Worm (Caenorhabditis elegans) whole organism, L4 larva: Measurements from ENCODE around the gene T14E8.2.

Experiments used
- T26A8.4 ChIP-seq: fragments of 200-800 bp; sonication (Bioruptor generic); IDR thresholded peaks from 2 replicates; pipeline ENCODE4 v1.3.6; 2022; ENCODE audit warnings: missing genetic modification characterization, missing compliant biosample characterization
- aha-1 ChIP-seq: fragments of 150-350 bp; peaks from one replicate; lab custom pipeline; 2014; ENCODE audit warnings: missing biosample characterization, missing genetic modification characterization
- arid-1 ChIP-seq: fragments of 200-800 bp; sonication (Bioruptor generic); conservative IDR thresholded peaks from 2 replicates; pipeline ENCODE4 v1.3.6; 2022; ENCODE audit warnings: missing genetic modification reagents, missing genetic modification characterization, missing compliant biosample characterization
- ceh-28 ChIP-seq: fragments of 150-350 bp; optimal IDR thresholded peaks from 2 replicates; lab custom pipeline; 2014; ENCODE audit warnings: missing biosample characterization, missing genetic modification reagents, missing genetic modification characterization
- ceh-44 ChIP-seq: fragments of 200-800 bp; sonication (Bioruptor generic); IDR thresholded peaks from 2 replicates; pipeline ENCODE4 v1.3.6; 2022; ENCODE audit warnings: missing genetic modification reagents, missing genetic modification characterization, missing compliant biosample characterization
- cey-2 ChIP-seq: sonication (generic microtip); optimal IDR thresholded peaks from 3 replicates; lab custom pipeline; 2017; ENCODE audit warnings: missing genetic modification characterization, mild to moderate bottlenecking, missing compliant biosample characterization, antibody characterized with exemption, borderline replicate concordance; ENCODE audit not compliant: insufficient read depth
- daf-12 ChIP-seq: fragments of 150-350 bp; optimal IDR thresholded peaks from 2 replicates; lab custom pipeline; 2014; ENCODE audit warnings: missing biosample characterization, missing genetic modification reagents, missing genetic modification characterization
- daf-16 ChIP-seq, 3 experiments: sonication (generic microtip); optimal IDR thresholded peaks; 2 replicates each; lab custom pipeline; 2016 to 2017; ENCODE audit warnings: missing genetic modification characterization in 3 of 3, missing genetic modification reagents in 3 of 3, mild to moderate bottlenecking in 2 of 3, missing compliant biosample characterization in 2 of 3, missing biosample characterization in 1 of 3, moderate library complexity in 1 of 3
- daf-8 ChIP-seq: fragments of 200-800 bp; sonication (Bioruptor generic); IDR thresholded peaks from 2 replicates; pipeline ENCODE4 v1.3.6; 2022; ENCODE audit warnings: missing genetic modification characterization, missing compliant biosample characterization
- dmd-6 ChIP-seq: fragments of 200-800 bp; sonication (Bioruptor generic); IDR thresholded peaks from 2 replicates; pipeline ENCODE4 v1.3.6; 2022; ENCODE audit warnings: missing genetic modification reagents, missing genetic modification characterization, missing compliant biosample characterization
- dmd-8 ChIP-seq: fragments of 200-800 bp; sonication (Bioruptor generic); IDR thresholded peaks from 2 replicates; pipeline ENCODE4 v1.3.6; 2022; ENCODE audit warnings: missing genetic modification characterization, missing compliant biosample characterization
- dmd-9 ChIP-seq: fragments of 200-800 bp; sonication (Bioruptor generic); IDR thresholded peaks from 2 replicates; pipeline ENCODE4 v1.3.6; 2022; ENCODE audit warnings: missing genetic modification reagents, missing genetic modification characterization, missing compliant biosample characterization
- dpl-1 ChIP-seq: fragments of 150-350 bp; optimal IDR thresholded peaks from 2 replicates; lab custom pipeline; 2014; ENCODE audit warnings: missing biosample characterization, missing genetic modification reagents, missing genetic modification characterization
- dve-1 ChIP-seq: sonication (generic microtip); optimal IDR thresholded peaks from 2 replicates; lab custom pipeline; 2017; ENCODE audit warnings: antibody characterized with exemption, mild to moderate bottlenecking, missing genetic modification characterization, missing compliant biosample characterization; ENCODE audit not compliant: insufficient read depth
- hif-1 ChIP-seq, 2 experiments: sonication (generic microtip); optimal IDR thresholded peaks; 2 replicates each; lab custom pipeline; 2016 to 2017; ENCODE audit warnings: missing compliant biosample characterization in 2 of 2, missing genetic modification characterization in 2 of 2, missing genetic modification reagents in 2 of 2, missing genotype in 2 of 2, mild to moderate bottlenecking in 1 of 2
- hlh-11 ChIP-seq: fragments of 200-800 bp; sonication (Bioruptor generic); optimal IDR thresholded peaks from 2 replicates; lab custom pipeline; 2018; ENCODE audit warnings: mild to moderate bottlenecking, missing genetic modification characterization, missing compliant biosample characterization
- hlh-30 ChIP-seq: sonication (generic microtip); optimal IDR thresholded peaks from 2 replicates; lab custom pipeline; 2017; ENCODE audit warnings: antibody characterized with exemption, mild to moderate bottlenecking, missing genetic modification characterization, missing compliant biosample characterization; ENCODE audit not compliant: insufficient read depth
- hmg-1.1 ChIP-seq: fragments of 200-800 bp; sonication (Bioruptor generic); IDR thresholded peaks from 2 replicates; pipeline ENCODE4 v1.3.6; 2022; ENCODE audit warnings: missing genetic modification reagents, missing genetic modification characterization, missing compliant biosample characterization
- jun-1 ChIP-seq: fragments of 150-350 bp; optimal IDR thresholded peaks from 2 replicates; lab custom pipeline; 2014; ENCODE audit warnings: missing biosample characterization, missing genetic modification reagents, missing genetic modification characterization
- lin-13 ChIP-seq: fragments of 150-350 bp; optimal IDR thresholded peaks from 2 replicates; lab custom pipeline; 2014; ENCODE audit warnings: missing biosample characterization, missing genetic modification reagents, missing genetic modification characterization
- lir-3 ChIP-seq: sonication (generic microtip); optimal IDR thresholded peaks from 2 replicates; lab custom pipeline; 2016; ENCODE audit warnings: mild to moderate bottlenecking, missing genetic modification characterization, missing compliant biosample characterization
- mep-1 ChIP-seq: fragments of 150-350 bp; sonication (generic microtip); optimal IDR thresholded peaks from 3 replicates; lab custom pipeline; 2014; ENCODE audit warnings: missing biosample characterization, missing genetic modification characterization
- mes-2 ChIP-seq: sonication (generic microtip); optimal IDR thresholded peaks from 2 replicates; lab custom pipeline; 2016; ENCODE audit warnings: missing genotype, mild to moderate bottlenecking, missing genetic modification characterization, missing compliant biosample characterization; ENCODE audit not compliant: poor library complexity, severe bottlenecking
- mxl-3 ChIP-seq: fragments of 200-800 bp; sonication (Bioruptor generic); optimal IDR thresholded peaks from 2 replicates; lab custom pipeline; 2018; ENCODE audit warnings: mild to moderate bottlenecking, missing genetic modification characterization, missing compliant biosample characterization
- nhr-11 ChIP-seq: fragments of 150-350 bp; optimal IDR thresholded peaks from 2 replicates; lab custom pipeline; 2014; ENCODE audit warnings: missing biosample characterization, missing genetic modification characterization
- nhr-111 ChIP-seq: fragments of 200-800 bp; sonication (Bioruptor generic); optimal IDR thresholded peaks from 2 replicates; lab custom pipeline; 2018; ENCODE audit warnings: mild to moderate bottlenecking, missing genetic modification characterization, missing compliant biosample characterization
- nhr-237 ChIP-seq: sonication (generic microtip); optimal IDR thresholded peaks from 2 replicates; lab custom pipeline; 2017; ENCODE audit warnings: missing biosample characterization, missing genetic modification characterization
- nhr-28 ChIP-seq: fragments of 150-350 bp; optimal IDR thresholded peaks from 2 replicates; lab custom pipeline; 2014; ENCODE audit warnings: missing biosample characterization, missing genetic modification characterization
- nhr-77 ChIP-seq: fragments of 150-350 bp; optimal IDR thresholded peaks from 2 replicates; lab custom pipeline; 2014; ENCODE audit warnings: missing biosample characterization, missing genetic modification characterization
- pqm-1 ChIP-seq: sonication (generic microtip); optimal IDR thresholded peaks from 2 replicates; lab custom pipeline; 2017; ENCODE audit warnings: missing biosample characterization, missing genetic modification characterization
- snpc-4 ChIP-seq: fragments of 150-350 bp; optimal IDR thresholded peaks from 2 replicates; lab custom pipeline; 2014; ENCODE audit warnings: missing biosample characterization, missing genetic modification characterization
- spr-1 ChIP-seq: sonication (generic microtip); optimal IDR thresholded peaks from 2 replicates; lab custom pipeline; 2016; ENCODE audit warnings: mild to moderate bottlenecking, missing genetic modification characterization, missing compliant biosample characterization
- spr-3 ChIP-seq: fragments of 200-800 bp; sonication (Bioruptor generic); optimal IDR thresholded peaks from 2 replicates; lab custom pipeline; 2018; ENCODE audit warnings: mild to moderate bottlenecking, missing genetic modification characterization, missing compliant biosample characterization
- unc-130 ChIP-seq: sonication (generic microtip); optimal IDR thresholded peaks from 2 replicates; lab custom pipeline; 2016; ENCODE audit warnings: missing genetic modification reagents, missing genetic modification characterization, missing compliant biosample characterization
- unc-62 ChIP-seq, 3 experiments: fragments of 150-350 bp in 1 of 3; sonication (generic microtip); optimal IDR thresholded peaks in 2 of 3; peaks in 1 of 3; 1 replicate in 1 of 3; 2 replicates in 2 of 3; lab custom pipeline; 2014 to 2017; ENCODE audit warnings: missing biosample characterization in 3 of 3, missing genetic modification characterization in 3 of 3, missing genetic modification reagents in 3 of 3, missing genotype in 1 of 3
- ztf-7 ChIP-seq: fragments of 150-350 bp; optimal IDR thresholded peaks from 2 replicates; lab custom pipeline; 2014; ENCODE audit warnings: missing biosample characterization, missing genetic modification characterization

T14E8.2 gene

ce11 chrX:6536701-6537279, 6.0 kb upstream of the T14E8.2 start, which contains the start of gene ilys-5 (continued):
- TF ChIP-seq daf-8 (GFP tag; lab: Robert Waterston, UW): no peak
- TF ChIP-seq daf-12: no peak
- TF ChIP-seq hlh-11 (tag; lab: Kevin White, UChicago): peak; percentile 85

ce11 chrX:6538068-6538467, 4.7 kb upstream of the T14E8.2 start:
- no peak for TF ChIP-seq hlh-30 (tag; lab: Kevin White, UChicago)
- TF ChIP-seq pqm-1 (tag; lab: Kevin White, UChicago): peak; percentile 36
- no peak for TF ChIP-seq dmd-8 (GFP tag; lab: Robert Waterston, UW)
- TF ChIP-seq dve-1: peak; percentile 64
- TF ChIP-seq mxl-3 (GFP tag; lab: Kevin White, UChicago): peak; percentile 33
- TF ChIP-seq jun-1 (tag; lab: Kevin White, UChicago): no peak
- peak; percentile 19 for TF ChIP-seq nhr-28 (tag; lab: Kevin White, UChicago)
- no peak for TF ChIP-seq lin-13
- TF ChIP-seq unc-130: no peak
- TF ChIP-seq aha-1 (tag; lab: Kevin White, UChicago): no peak
- peak; percentile 75 for TF ChIP-seq dmd-6 (GFP tag; lab: Robert Waterston, UW)
- TF ChIP-seq daf-16 (GFP tag; optimal IDR thresholded peaks at IDR 0.05; lab: Kevin White, UChicago): no peak
- TF ChIP-seq daf-16 (tag; optimal IDR thresholded peaks at IDR 0.05; lab: Kevin White, UChicago): peak; percentile 59
- no peak for TF ChIP-seq T26A8.4 (GFP tag; lab: Robert Waterston, UW)
- TF ChIP-seq hlh-11 (tag; lab: Kevin White, UChicago): peak; percentile 68
- TF ChIP-seq hif-1 (tag; optimal IDR thresholded peaks at IDR 0.05; lab: Kevin White, UChicago): no peak

- no peak for TF ChIP-seq pqm-1 (tag; lab: Kevin White, UChicago)
- TF ChIP-seq ceh-44 (GFP tag; lab: Robert Waterston, UW): no peak
- TF ChIP-seq unc-62 (GFP tag; optimal IDR thresholded peaks at IDR 0.05 in 1 of 2; lab: Kevin White, UChicago): peak in 1 of 2 experiments; percentile 98
- no peak for TF ChIP-seq unc-62 (tag; optimal IDR thresholded peaks at IDR 0.05; lab: Kevin White, UChicago)
- no peak for TF ChIP-seq spr-1 (tag; lab: Kevin White, UChicago)
- no peak for TF ChIP-seq dmd-6 (GFP tag; lab: Robert Waterston, UW)
- TF ChIP-seq dmd-8 (GFP tag; lab: Robert Waterston, UW): no peak
These were observed 873 bp downstream of the T14E8.2 start for ce11 chrX:6543665-6544064.

ce11 chrX:6551073-6551652, 8.4 kb downstream of the T14E8.2 start:
- TF ChIP-seq aha-1 (tag; lab: Kevin White, UChicago) (peak; percentile 51), arid-1 (GFP tag; lab: Robert Waterston, UW) (no peak), mxl-3 (GFP tag; lab: Kevin White, UChicago) (peak; percentile 14), hmg-1.1 (GFP tag; lab: Robert Waterston, UW) (peak; percentile 37; the same call in 1 of the 2 replicates), lir-3 (tag; lab: Kevin White, UChicago) (no peak), unc-62 (GFP tag; optimal IDR thresholded peaks at IDR 0.05 in 1 of 2; lab: Kevin White, UChicago) (peak in 1 of 2 experiments; percentile 82), unc-62 (tag; optimal IDR thresholded peaks at IDR 0.05; lab: Kevin White, UChicago) (no peak), hlh-11 (tag; lab: Kevin White, UChicago) (peak; percentile 33), hlh-30 (tag; lab: Kevin White, UChicago) (peak; percentile 33), daf-12 (no peak), cey-2 (tag; lab: Kevin White, UChicago) (no peak), nhr-77 (no peak), ceh-28 (tag; lab: Kevin White, UChicago) (peak; percentile 4), dve-1 (peak; percentile 25), daf-16 (GFP tag; optimal IDR thresholded peaks at IDR 0.05; lab: Kevin White, UChicago) (no peak), daf-16 (tag; optimal IDR thresholded peaks at IDR 0.05; lab: Kevin White, UChicago) (peak; percentile 34), mep-1 (tag; lab: Kevin White, UChicago) (peak; percentile 20)
- TF ChIP-seq, all 104 proteins: peak for 10

- TF ChIP-seq spr-3 (GFP tag; lab: Kevin White, UChicago) (no peak), dve-1 (peak; percentile 44), spr-1 (tag; lab: Kevin White, UChicago) (no peak), jun-1 (tag; lab: Kevin White, UChicago) (no peak), nhr-237 (tag; lab: Kevin White, UChicago) (no peak), nhr-111 (no peak), snpc-4 (no peak), dmd-6 (GFP tag; lab: Robert Waterston, UW) (peak; percentile 60), ztf-7 (tag; lab: Kevin White, UChicago) (no peak), mes-2 (tag; lab: Kevin White, UChicago) (peak; percentile 17), nhr-11 (tag; lab: Kevin White, UChicago) (no peak), daf-16 (GFP tag; optimal IDR thresholded peaks at IDR 0.05; lab: Kevin White, UChicago) (no peak), daf-16 (tag; optimal IDR thresholded peaks at IDR 0.05; lab: Kevin White, UChicago) (peak; percentile 61), daf-12 (no peak), hlh-30 (tag; lab: Kevin White, UChicago) (peak; percentile 17), dpl-1 (GFP tag; lab: Kevin White, UChicago) (no peak), hlh-11 (tag; lab: Kevin White, UChicago) (peak; percentile 59), nhr-28 (tag; lab: Kevin White, UChicago) (peak; percentile 72), dmd-9 (GFP tag; lab: Robert Waterston, UW) (no peak)
These were observed 8.9 kb downstream of the T14E8.2 start for ce11 chrX:6551679-6552078.
